Fruit fly (Drosophila melanogaster) whole organism, embryonic: ENCODE results near the gene SmE.

Experiments used
- Aef1 ChIP-seq: fragments of 200-800 bp; sonication (Bioruptor generic); IDR thresholded peaks from 3 replicates; pipeline ENCODE4 v1.3.6; 2022; ENCODE audit warnings: missing biosample characterization, missing genetic modification characterization
- Atf6 ChIP-seq: fragments of 200-800 bp; sonication (Bioruptor generic); IDR thresholded peaks from 2 replicates; pipeline ENCODE4 v1.3.6; 2022; ENCODE audit warnings: missing biosample characterization, missing genetic modification characterization
- B-H1 ChIP-seq: fragments of 200-800 bp; sonication (Bioruptor generic); IDR thresholded peaks from 3 replicates; pipeline ENCODE4 v1.3.6; 2022; ENCODE audit warnings: missing biosample characterization, missing genetic modification characterization
- Bteb2 ChIP-seq: fragments of 200-800 bp; sonication (Bioruptor generic); optimal IDR thresholded peaks from 2 replicates; lab custom pipeline; 2016; ENCODE audit warnings: missing biosample characterization, missing genetic modification characterization
- CG10209 ChIP-seq: fragments of 200-800 bp; sonication (Bioruptor generic); optimal IDR thresholded peaks from 3 replicates; lab custom pipeline; 2017; ENCODE audit warnings: missing biosample characterization, mild to moderate bottlenecking, missing genetic modification characterization, missing genetic modification reagents
- CG11504 ChIP-seq: fragments of 200-800 bp; sonication (Bioruptor generic); optimal IDR thresholded peaks from 3 replicates; lab custom pipeline; 2019; ENCODE audit warnings: missing biosample characterization, mild to moderate bottlenecking, missing genetic modification characterization, moderate library complexity
- CG12391 ChIP-seq: fragments of 200-800 bp; sonication (Bioruptor generic); optimal IDR thresholded peaks from 3 replicates; lab custom pipeline; 2018; ENCODE audit warnings: missing biosample characterization, mild to moderate bottlenecking, missing genetic modification characterization, moderate library complexity
- CG15601 ChIP-seq: fragments of 200-800 bp; sonication (Bioruptor generic); optimal IDR thresholded peaks from 3 replicates; lab custom pipeline; 2019; ENCODE audit warnings: missing biosample characterization, mild to moderate bottlenecking, missing genetic modification characterization, moderate library complexity
- CG1602 ChIP-seq: fragments of 200-800 bp; sonication (Bioruptor generic); optimal IDR thresholded peaks from 3 replicates; lab custom pipeline; 2016; ENCODE audit warnings: missing biosample characterization, missing genetic modification characterization
- CG17912 ChIP-seq: fragments of 200-800 bp; sonication (Bioruptor generic); optimal IDR thresholded peaks from 2 replicates; lab custom pipeline; 2018; ENCODE audit warnings: missing biosample characterization, mild to moderate bottlenecking, missing genetic modification characterization
- CG18476 ChIP-seq: fragments of 200-800 bp; sonication (Bioruptor generic); optimal IDR thresholded peaks from 2 replicates; lab custom pipeline; 2016; ENCODE audit warnings: missing biosample characterization, mild to moderate bottlenecking, missing genetic modification characterization
- CG2889 ChIP-seq: fragments of 200-800 bp; sonication (Bioruptor generic); IDR thresholded peaks from 3 replicates; pipeline ENCODE4 v1.3.6; 2022; ENCODE audit warnings: missing biosample characterization, missing genetic modification characterization
- CG30403 ChIP-seq: fragments of 200-800 bp; sonication (Bioruptor generic); optimal IDR thresholded peaks from 3 replicates; lab custom pipeline; 2016; ENCODE audit warnings: missing biosample characterization, missing genetic modification characterization
- CG3847 ChIP-seq: fragments of 200-800 bp; sonication (Bioruptor generic); IDR thresholded peaks from 2 replicates; pipeline ENCODE4 v1.3.6; 2022; ENCODE audit warnings: missing biosample characterization, missing genetic modification characterization
- CG6175 ChIP-seq: fragments of 200-800 bp; sonication (Bioruptor generic); IDR thresholded peaks from 3 replicates; pipeline ENCODE4 v1.3.6; 2022; ENCODE audit warnings: missing biosample characterization, missing genetic modification characterization
- CG6689 ChIP-seq: fragments of 200-800 bp; sonication (Bioruptor generic); IDR thresholded peaks from 2 replicates; pipeline ENCODE4 v1.3.6; 2022; ENCODE audit warnings: missing biosample characterization, missing genetic modification characterization
- CG7839 ChIP-seq: fragments of 200-800 bp; sonication (Bioruptor generic); optimal IDR thresholded peaks from 3 replicates; lab custom pipeline; 2018; ENCODE audit warnings: missing biosample characterization, mild to moderate bottlenecking, missing genetic modification characterization, moderate library complexity
- CG9215 ChIP-seq: fragments of 200-800 bp; sonication (Bioruptor generic); IDR thresholded peaks from 2 replicates; pipeline ENCODE4 v1.3.6; 2022; ENCODE audit warnings: missing biosample characterization, missing genetic modification characterization
- CG9609 ChIP-seq: fragments of 200-800 bp; sonication (Bioruptor generic); optimal IDR thresholded peaks from 3 replicates; lab custom pipeline; 2016; ENCODE audit warnings: missing biosample characterization, missing genetic modification characterization
- CkIIα-i1 ChIP-seq: fragments of 200-800 bp; sonication (Bioruptor generic); IDR thresholded peaks from 2 replicates; pipeline ENCODE4 v1.3.6; 2022; ENCODE audit warnings: missing biosample characterization, missing genetic modification characterization
- CrebB ChIP-seq: fragments of 200-800 bp; sonication (Bioruptor generic); optimal IDR thresholded peaks from 3 replicates; lab custom pipeline; 2018; ENCODE audit warnings: missing biosample characterization, mild to moderate bottlenecking, missing genetic modification characterization
- Dll ChIP-seq: fragments of 200-800 bp; sonication (Bioruptor generic); IDR thresholded peaks from 4 replicates; pipeline ENCODE4 v1.3.6; 2022; ENCODE audit warnings: missing biosample characterization, missing genetic modification characterization; ENCODE audit not compliant: partially characterized antibody
- H15 ChIP-seq: fragments of 200-800 bp; sonication (Bioruptor generic); IDR thresholded peaks from 3 replicates; pipeline ENCODE4 v1.3.6; 2022; ENCODE audit warnings: missing biosample characterization, missing genetic modification characterization
- Hr3 ChIP-seq: fragments of 200-800 bp; sonication (Bioruptor generic); optimal IDR thresholded peaks from 3 replicates; lab custom pipeline; 2016; ENCODE audit warnings: missing biosample characterization, missing genetic modification characterization
- Hr78 ChIP-seq, 2 experiments: fragments of 200-800 bp in 1 of 2; fragments of >200 bp in 1 of 2; sonication (Bioruptor generic) in 1 of 2; optimal IDR thresholded peaks; 2 replicates each; lab custom pipeline; 2017 to 2019; ENCODE audit warnings: missing biosample characterization in 2 of 2, missing genetic modification characterization in 2 of 2, mild to moderate bottlenecking in 1 of 2, moderate library complexity in 1 of 2
- Kr ChIP-seq: fragments of 200-800 bp; sonication (Bioruptor generic); optimal IDR thresholded peaks from 2 replicates; lab custom pipeline; 2017; ENCODE audit warnings: missing biosample characterization, mild to moderate bottlenecking, missing genetic modification characterization
- Meics ChIP-seq: fragments of 200-800 bp; sonication (Bioruptor generic); optimal IDR thresholded peaks from 2 replicates; lab custom pipeline; 2017; ENCODE audit warnings: missing biosample characterization, mild to moderate bottlenecking, missing genetic modification characterization
- PHDP ChIP-seq: fragments of 200-800 bp; sonication (Bioruptor generic); optimal IDR thresholded peaks from 3 replicates; lab custom pipeline; 2018; ENCODE audit warnings: missing biosample characterization, mild to moderate bottlenecking, missing genetic modification characterization, moderate library complexity
- Ravus ChIP-seq: fragments of 200-800 bp; sonication (Bioruptor generic); IDR thresholded peaks from 2 replicates; pipeline ENCODE4 v1.3.6; 2022; ENCODE audit warnings: missing biosample characterization, missing genetic modification characterization
- Sry-δ ChIP-seq: fragments of 200-800 bp; sonication (Bioruptor generic); optimal IDR thresholded peaks from 2 replicates; lab custom pipeline; 2016; ENCODE audit warnings: missing biosample characterization, missing genetic modification characterization
- Trl ChIP-seq, 3 experiments: fragments of >200 bp in 2 of 3; fragments of 200-800 bp in 1 of 3; sonication (Bioruptor generic) in 1 of 3; optimal IDR thresholded peaks; 2 replicates in 1 of 3; 3 replicates in 2 of 3; lab custom pipeline; 2016 to 2017; ENCODE audit warnings: missing biosample characterization in 1 of 3, missing genetic modification characterization in 1 of 3
- Vsx1 ChIP-seq: fragments of 200-800 bp; sonication (Bioruptor generic); optimal IDR thresholded peaks from 2 replicates; lab custom pipeline; 2017; ENCODE audit warnings: missing biosample characterization, mild to moderate bottlenecking, missing genetic modification characterization, missing genetic modification reagents
- abd-A ChIP-seq: fragments of 200-800 bp; sonication (Bioruptor generic); optimal IDR thresholded peaks from 3 replicates; lab custom pipeline; 2019; ENCODE audit warnings: missing biosample characterization, mild to moderate bottlenecking, missing genetic modification characterization, moderate library complexity
- ara ChIP-seq: fragments of 200-800 bp; sonication (Bioruptor generic); IDR thresholded peaks from 2 replicates; pipeline ENCODE4 v1.3.6; 2022; ENCODE audit warnings: missing biosample characterization, missing genetic modification characterization
- bbx ChIP-seq: fragments of 200-800 bp; sonication (Bioruptor generic); IDR thresholded peaks from 2 replicates; pipeline ENCODE4 v1.3.6; 2022; ENCODE audit warnings: missing biosample characterization, missing genetic modification characterization; ENCODE audit not compliant: partially characterized antibody
- br ChIP-seq: fragments of >200 bp; optimal IDR thresholded peaks from 2 replicates; lab custom pipeline; 2017
- ci ChIP-seq: fragments of 200-800 bp; sonication (Bioruptor generic); IDR thresholded peaks from 3 replicates; pipeline ENCODE4 v1.3.6; 2022; ENCODE audit warnings: missing biosample characterization, missing genetic modification characterization
- dimm ChIP-seq: fragments of 200-800 bp; sonication (Bioruptor generic); IDR thresholded peaks from 2 replicates; pipeline ENCODE4 v1.3.6; 2022; ENCODE audit warnings: missing biosample characterization, missing genetic modification characterization
- ewg ChIP-seq: fragments of 200-800 bp; sonication (Bioruptor generic); optimal IDR thresholded peaks from 3 replicates; lab custom pipeline; 2017; ENCODE audit warnings: mild to moderate bottlenecking, missing biosample characterization, missing genetic modification reagents, missing genetic modification characterization
- fd96Cb ChIP-seq: fragments of 200-800 bp; sonication (Bioruptor generic); optimal IDR thresholded peaks from 2 replicates; lab custom pipeline; 2018; ENCODE audit warnings: missing biosample characterization, mild to moderate bottlenecking, missing genetic modification characterization, moderate library complexity
- nau ChIP-seq: fragments of 200-800 bp; sonication (Bioruptor generic); optimal IDR thresholded peaks from 3 replicates; lab custom pipeline; 2017; ENCODE audit warnings: missing biosample characterization, mild to moderate bottlenecking, missing genetic modification characterization, missing genetic modification reagents
- nerfin-1 ChIP-seq: fragments of 200-800 bp; sonication (Bioruptor generic); optimal IDR thresholded peaks from 3 replicates; lab custom pipeline; 2019; ENCODE audit warnings: missing biosample characterization, mild to moderate bottlenecking, missing genetic modification characterization, moderate library complexity
- nom ChIP-seq: fragments of 200-800 bp; sonication (Bioruptor generic); optimal IDR thresholded peaks from 2 replicates; lab custom pipeline; 2017; ENCODE audit warnings: missing biosample characterization, missing genetic modification characterization, mild to moderate bottlenecking, moderate library complexity, missing genetic modification reagents
- oc ChIP-seq: fragments of 200-800 bp; sonication (Bioruptor generic); optimal IDR thresholded peaks from 2 replicates; lab custom pipeline; 2018; ENCODE audit warnings: missing biosample characterization, mild to moderate bottlenecking, missing genetic modification characterization, moderate library complexity
- pho ChIP-seq: fragments of 200-800 bp; sonication (Bioruptor generic); optimal IDR thresholded peaks from 2 replicates; lab custom pipeline; 2016; ENCODE audit warnings: missing biosample characterization, missing genetic modification characterization
- scrt ChIP-seq: fragments of 200-800 bp; sonication (Bioruptor generic); optimal IDR thresholded peaks from 2 replicates; lab custom pipeline; 2018; ENCODE audit warnings: missing biosample characterization, mild to moderate bottlenecking, missing genetic modification characterization, moderate library complexity
- sens-2 ChIP-seq: fragments of 200-800 bp; sonication (Bioruptor generic); IDR thresholded peaks from 2 replicates; pipeline ENCODE4 v1.3.6; 2022; ENCODE audit warnings: missing biosample characterization, missing genetic modification characterization
- toy ChIP-seq: fragments of 200-800 bp; sonication (Bioruptor generic); IDR thresholded peaks from 2 replicates; pipeline ENCODE4 v1.3.6; 2022; ENCODE audit warnings: missing biosample characterization, missing genetic modification characterization
- trem ChIP-seq: fragments of 200-800 bp; optimal IDR thresholded peaks from 3 replicates; lab custom pipeline; 2019; ENCODE audit warnings: missing biosample characterization, mild to moderate bottlenecking, missing genetic modification characterization, moderate library complexity
- tup ChIP-seq: fragments of 200-800 bp; sonication (Bioruptor generic); optimal IDR thresholded peaks from 2 replicates; lab custom pipeline; 2016; ENCODE audit warnings: missing biosample characterization, mild to moderate bottlenecking, missing genetic modification characterization, moderate library complexity

Gene SmE

DNA sequence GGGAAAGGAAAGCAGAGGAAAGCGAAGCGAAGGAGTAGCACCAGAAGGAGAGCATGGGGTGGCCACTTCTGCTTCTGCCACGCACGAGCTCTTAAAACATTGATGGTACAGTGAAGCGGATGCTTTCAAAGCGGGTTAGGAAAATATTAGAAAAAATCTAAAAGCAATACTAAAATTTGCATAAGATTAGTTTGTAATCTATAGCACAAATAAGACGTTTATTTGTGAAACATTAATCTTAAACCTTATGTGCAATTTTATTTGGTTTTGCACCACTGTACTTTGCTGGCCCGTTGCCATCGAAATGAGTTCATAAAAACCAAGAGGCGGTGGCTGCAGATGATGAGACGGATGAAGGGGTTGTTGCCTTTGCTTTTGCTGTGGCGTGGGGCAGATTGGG lies 40.1 kb upstream of the SmE start (continued):
- TF ChIP-seq Vsx1: peak; percentile 52
- 0 out of 2 replicates have a peak, but pooled peaks have one; percentile 38 for TF ChIP-seq CkIIα-i1 (GFP tag; lab: Robert Waterston, UW)
- TF ChIP-seq Hr78 (GFP tag; optimal IDR thresholded peaks at IDR 0.05; lab: Kevin White, UChicago): peak in 1 of 2 experiments; percentile 59
- TF ChIP-seq CG15601 (tag; lab: Kevin White, UChicago): peak; percentile 82
- TF ChIP-seq oc (tag; lab: Kevin White, UChicago): peak; percentile 84
- TF ChIP-seq nau (GFP tag; lab: Kevin White, UChicago): peak; percentile 83
- peak; percentile 89 for TF ChIP-seq fd96Cb (tag; lab: Kevin White, UChicago)
- peak; percentile 61; the same call in 1 of the 2 replicates for TF ChIP-seq toy (GFP tag; lab: Robert Waterston, UW)
- TF ChIP-seq ara: peak; percentile 88
- peak; percentile 77 for TF ChIP-seq ewg
- TF ChIP-seq CG30403 (GFP tag; lab: Kevin White, UChicago): peak; percentile 85
- peak; percentile 65 for TF ChIP-seq tup (GFP tag; lab: Kevin White, UChicago)
- TF ChIP-seq br (lab: Kevin White, UChicago): no peak
- peak; percentile 91 for TF ChIP-seq Atf6 (GFP tag; lab: Robert Waterston, UW)
- TF ChIP-seq CG11504: peak; percentile 93
- TF ChIP-seq CG10209 (GFP tag; lab: Kevin White, UChicago): peak; percentile 83
- peak; percentile 70 for TF ChIP-seq CG1602 (GFP tag; lab: Kevin White, UChicago)
- TF ChIP-seq nerfin-1 (tag; lab: Kevin White, UChicago): peak; percentile 84
- peak; percentile 47; the same call in 1 of the 3 replicates for TF ChIP-seq CG6175
- TF ChIP-seq CG12391 (tag; lab: Kevin White, UChicago): peak; percentile 88
- no peak for TF ChIP-seq bbx (GFP tag; lab: Robert Waterston, UW)
- peak; percentile 91 for TF ChIP-seq CG6689 (GFP tag; lab: Robert Waterston, UW)
- TF ChIP-seq Ravus (GFP tag; lab: Robert Waterston, UW): peak; percentile 73
- peak; percentile 88 for TF ChIP-seq abd-A (tag; lab: Kevin White, UChicago)
- TF ChIP-seq ci (GFP tag; lab: Robert Waterston, UW): peak; percentile 95
- peak; percentile 76 for TF ChIP-seq dimm
- peak; percentile 70 for TF ChIP-seq trem (tag; lab: Kevin White, UChicago)
- TF ChIP-seq Meics (GFP tag; lab: Kevin White, UChicago): peak; percentile 88
- peak; percentile 88 for TF ChIP-seq PHDP (tag; lab: Kevin White, UChicago)
- peak; percentile 76 for TF ChIP-seq sens-2
- TF ChIP-seq CG7839 (tag; lab: Kevin White, UChicago): peak; percentile 94
- TF ChIP-seq H15 (GFP tag; lab: Robert Waterston, UW): peak; percentile 91
- no peak for TF ChIP-seq Trl (optimal IDR thresholded peaks at IDR 0.05; lab: Kevin White, UChicago)
- peak; percentile 88 for TF ChIP-seq Trl (GFP tag; optimal IDR thresholded peaks at IDR 0.05; lab: Kevin White, UChicago)
- peak; percentile 78 for TF ChIP-seq Bteb2
- TF ChIP-seq CG9215 (GFP tag; lab: Robert Waterston, UW): peak; percentile 80
- peak; percentile 79 for TF ChIP-seq CG18476 (GFP tag; lab: Kevin White, UChicago)
- TF ChIP-seq Kr (GFP tag; lab: Kevin White, UChicago): no peak
- TF ChIP-seq CG3847 (GFP tag; lab: Robert Waterston, UW): peak; percentile 83
- TF ChIP-seq CG2889 (GFP tag; lab: Robert Waterston, UW): peak; percentile 76
- peak; percentile 79 for TF ChIP-seq CG9609 (GFP tag; lab: Kevin White, UChicago)
- TF ChIP-seq B-H1 (GFP tag; lab: Robert Waterston, UW): peak; percentile 87
- TF ChIP-seq pho (GFP tag; lab: Kevin White, UChicago): peak; percentile 72
- TF ChIP-seq Dll (GFP tag; lab: Robert Waterston, UW): no peak
- TF ChIP-seq CrebB (tag; lab: Kevin White, UChicago): peak; percentile 81
- peak; percentile 52 for TF ChIP-seq Sry-δ
- peak; percentile 90 for TF ChIP-seq Aef1 (GFP tag; lab: Robert Waterston, UW)
- TF ChIP-seq Hr3 (GFP tag; lab: Kevin White, UChicago): peak; percentile 78
- peak; percentile 83 for TF ChIP-seq scrt (GFP tag; lab: Kevin White, UChicago)
- TF ChIP-seq CG17912 (GFP tag; lab: Kevin White, UChicago): peak; percentile 34
- TF ChIP-seq nom (GFP tag; lab: Kevin White, UChicago): peak; percentile 87
